Fruit fly (Drosophila melanogaster): ENCODE results near the gene CG42827.

Gene CG42827

DNA sequence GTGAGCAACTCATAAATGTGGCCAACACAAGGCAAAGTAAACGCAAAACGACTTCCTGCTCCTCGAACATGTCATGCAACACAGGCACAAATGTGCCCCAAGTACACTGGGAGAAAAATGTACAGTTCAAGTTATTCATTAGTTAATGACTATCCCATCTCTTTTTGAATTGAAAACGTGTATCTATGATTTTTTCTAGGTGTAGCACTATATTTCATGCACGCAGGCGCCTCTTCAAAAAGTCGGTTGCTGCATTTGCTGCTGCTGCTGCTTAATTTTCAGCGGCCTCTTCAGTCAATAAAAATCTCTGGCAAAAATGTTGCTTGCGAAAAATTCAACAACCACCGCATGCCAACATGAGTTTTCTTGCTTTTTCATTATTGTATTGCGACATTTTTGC, 5.2 kb upstream of the CG42827 start (continued):
- TF ChIP-seq CG31627 (GFP tag; optimal IDR thresholded peaks at IDR 0.05) (no peak), CG15336 (GFP tag; IDR thresholded peaks at IDR 0.05) (peak; percentile 54), svp (GFP tag) (no peak), eg (GFP tag; IDR thresholded peaks at IDR 0.05) (peak; percentile 58; the same call in 1 of the 3 replicates), CG1621 (tag; optimal IDR thresholded peaks at IDR 0.05) (no peak), vri (GFP tag; optimal IDR thresholded peaks at IDR 0.05) (no peak), pdm3 (GFP tag; optimal IDR thresholded peaks at IDR 0.05) (no peak), ss (GFP tag; optimal IDR thresholded peaks at IDR 0.05) (peak in 1 of 2 experiments; percentile 12), salr (GFP tag; optimal IDR thresholded peaks at IDR 0.05) (no peak), cyc (GFP tag; optimal IDR thresholded peaks at IDR 0.05) (no peak), Blimp-1 (GFP tag; optimal IDR thresholded peaks at IDR 0.05) (no peak)

dm6 chr3R:23368235-23368634, 4.5 kb upstream of the CG42827 start:
- TF ChIP-seq eg (GFP tag; IDR thresholded peaks at IDR 0.05): peak; percentile 66; the same call in 2 of the 3 replicates
- no peak for TF ChIP-seq CG6808 (GFP tag; optimal IDR thresholded peaks at IDR 0.05)
- TF ChIP-seq ss (GFP tag; optimal IDR thresholded peaks at IDR 0.05): no peak
- no peak for TF ChIP-seq CG11902 (GFP tag; optimal IDR thresholded peaks at IDR 0.05)
- no peak for TF ChIP-seq dac (GFP tag; optimal IDR thresholded peaks at IDR 0.05)
- no peak for TF ChIP-seq lz (GFP tag; optimal IDR thresholded peaks at IDR 0.05)
- TF ChIP-seq CG3919 (GFP tag; optimal IDR thresholded peaks at IDR 0.05): no peak
- TF ChIP-seq esn (GFP tag; optimal IDR thresholded peaks at IDR 0.05): no peak
- TF ChIP-seq Lpt (GFP tag; optimal IDR thresholded peaks at IDR 0.05): peak; percentile 2
- peak; percentile 74 for TF ChIP-seq Eip78C (GFP tag)
- no peak for TF ChIP-seq cyc (GFP tag; optimal IDR thresholded peaks at IDR 0.05)
- no peak for TF ChIP-seq CG8632 (GFP tag; optimal IDR thresholded peaks at IDR 0.05)
- TF ChIP-seq CG4318 (GFP tag; optimal IDR thresholded peaks at IDR 0.05): peak; percentile 21
- no peak for TF ChIP-seq CG16779 (tag; optimal IDR thresholded peaks at IDR 0.05)
- peak; percentile 37 for TF ChIP-seq pdm3 (GFP tag; optimal IDR thresholded peaks at IDR 0.05)
- TF ChIP-seq Hr39 (GFP tag; optimal IDR thresholded peaks at IDR 0.05): peak; percentile 5
- peak in 1 of 2 experiments; percentile 28 for TF ChIP-seq salr (GFP tag; optimal IDR thresholded peaks at IDR 0.05)
- peak; percentile 60 for TF ChIP-seq CG32006 (GFP tag; optimal IDR thresholded peaks at IDR 0.05)
- TF ChIP-seq CG8319 (GFP tag; optimal IDR thresholded peaks at IDR 0.05): no peak
- TF ChIP-seq CG6854 (GFP tag; optimal IDR thresholded peaks at IDR 0.05): no peak
- peak; percentile 17 for TF ChIP-seq achi (GFP tag; optimal IDR thresholded peaks at IDR 0.05)
- no peak for TF ChIP-seq Sox15 (GFP tag; optimal IDR thresholded peaks at IDR 0.05)
- peak; percentile 2 for TF ChIP-seq CG3032 (tag; optimal IDR thresholded peaks at IDR 0.05)
- TF ChIP-seq CG6792 (GFP tag; optimal IDR thresholded peaks at IDR 0.05): no peak
- TF ChIP-seq Eip93F (GFP tag; optimal IDR thresholded peaks at IDR 0.05): no peak
- TF ChIP-seq CG1621 (tag; optimal IDR thresholded peaks at IDR 0.05): no peak
- TF ChIP-seq net (GFP tag; optimal IDR thresholded peaks at IDR 0.05): no peak
- TF ChIP-seq svp (GFP tag): peak; percentile 19
- TF ChIP-seq Smox (GFP tag; optimal IDR thresholded peaks at IDR 0.05): no peak
- no peak for TF ChIP-seq CG7368 (GFP tag; optimal IDR thresholded peaks at IDR 0.05)
- peak; percentile 61; the same call in 1 of the 2 replicates for TF ChIP-seq CG15336 (GFP tag; IDR thresholded peaks at IDR 0.05)
- no peak for TF ChIP-seq dsx (GFP tag; optimal IDR thresholded peaks at IDR 0.05; ENCODE audit: poor library complexity, severe bottlenecking)
- no peak for TF ChIP-seq CG6163 (GFP tag; IDR thresholded peaks at IDR 0.05)
- TF ChIP-seq CG6276 (GFP tag; optimal IDR thresholded peaks at IDR 0.05): peak; percentile 59
- TF ChIP-seq fkh (GFP tag; optimal IDR thresholded peaks at IDR 0.05): no peak
- peak; percentile 0 for TF ChIP-seq Sox102F (GFP tag; optimal IDR thresholded peaks at IDR 0.05)
- TF ChIP-seq CG31627 (GFP tag; optimal IDR thresholded peaks at IDR 0.05): no peak
- no peak for TF ChIP-seq topi (GFP tag; optimal IDR thresholded peaks at IDR 0.05)
- TF ChIP-seq CG34406 (GFP tag; optimal IDR thresholded peaks at IDR 0.05): no peak
- TF ChIP-seq CG11762 (GFP tag; optimal IDR thresholded peaks at IDR 0.05; ENCODE audit: insufficient read depth): no peak
- peak; percentile 3 for TF ChIP-seq Ets96B (tag; optimal IDR thresholded peaks at IDR 0.05)
- no peak for TF ChIP-seq CG11294 (GFP tag; IDR thresholded peaks at IDR 0.05)
- TF ChIP-seq Met (GFP tag; optimal IDR thresholded peaks at IDR 0.05): no peak
- TF ChIP-seq Hr4 (GFP tag; optimal IDR thresholded peaks at IDR 0.05): peak; percentile 19
- no peak for TF ChIP-seq fd85E (GFP tag; optimal IDR thresholded peaks at IDR 0.05)
- peak; percentile 18 for TF ChIP-seq Sox14 (GFP tag; optimal IDR thresholded peaks at IDR 0.05)
- peak; percentile 7 for TF ChIP-seq OdsH (GFP tag; optimal IDR thresholded peaks at IDR 0.05)
